Worm (Caenorhabditis elegans) whole organism, mixed stage, embryonic: Measurements from ENCODE around the gene nlp-66.

ENCODE experiments used
- M03D4.4 ChIP-seq: sonication (generic microtip); optimal IDR thresholded peaks from 2 replicates; lab custom pipeline; 2017; ENCODE audit warnings: mild to moderate bottlenecking, missing genetic modification characterization, missing compliant biosample characterization
- bed-3 ChIP-seq: fragments of 200-800 bp; sonication (Bioruptor generic); optimal IDR thresholded peaks from 3 replicates; lab custom pipeline; 2018; ENCODE audit warnings: mild to moderate bottlenecking, missing genetic modification characterization, moderate library complexity, missing compliant biosample characterization
- blmp-1 ChIP-seq: fragments of 150-350 bp; optimal IDR thresholded peaks from 2 replicates; lab custom pipeline; 2014; ENCODE audit warnings: missing biosample characterization, missing genetic modification characterization
- ceh-39 ChIP-seq: fragments of 150-350 bp; optimal IDR thresholded peaks from 2 replicates; lab custom pipeline; 2014; ENCODE audit warnings: missing biosample characterization, missing genetic modification characterization
- ceh-43 ChIP-seq: fragments of 200-800 bp; sonication (Bioruptor generic); optimal IDR thresholded peaks from 2 replicates; lab custom pipeline; 2018; ENCODE audit warnings: mild to moderate bottlenecking, missing genetic modification characterization, moderate library complexity, missing compliant biosample characterization
- ceh-83 ChIP-seq: fragments of 200-800 bp; sonication (Bioruptor generic); optimal IDR thresholded peaks from 2 replicates; lab custom pipeline; 2018; ENCODE audit warnings: mild to moderate bottlenecking, missing genetic modification characterization, missing compliant biosample characterization
- ces-1 ChIP-seq: fragments of 150-350 bp; optimal IDR thresholded peaks from 2 replicates; lab custom pipeline; 2014; ENCODE audit warnings: missing biosample characterization, missing genetic modification reagents, missing genetic modification characterization
- cnd-1 ChIP-seq: fragments of 200-800 bp; sonication (Bioruptor generic); optimal IDR thresholded peaks from 2 replicates; lab custom pipeline; 2018; ENCODE audit warnings: mild to moderate bottlenecking, missing genetic modification characterization, missing compliant biosample characterization
- flh-1 ChIP-seq: fragments of 200-800 bp; sonication (Bioruptor generic); optimal IDR thresholded peaks from 2 replicates; lab custom pipeline; 2018; ENCODE audit warnings: mild to moderate bottlenecking, missing genetic modification characterization, moderate library complexity, missing compliant biosample characterization
- ham-2 ChIP-seq: fragments of 200-800 bp; sonication (Bioruptor generic); optimal IDR thresholded peaks from 2 replicates; lab custom pipeline; 2018; ENCODE audit warnings: mild to moderate bottlenecking, missing genetic modification characterization, missing compliant biosample characterization
- hlh-1 ChIP-seq: fragments of 150-350 bp; optimal IDR thresholded peaks from 2 replicates; lab custom pipeline; 2014; ENCODE audit warnings: missing biosample characterization, missing genetic modification reagents, missing genetic modification characterization
- lin-13 ChIP-seq: fragments of 150-350 bp; optimal IDR thresholded peaks from 2 replicates; lab custom pipeline; 2014; ENCODE audit warnings: missing biosample characterization, missing genetic modification characterization
- lin-32 ChIP-seq: fragments of 200-800 bp; sonication (Bioruptor generic); optimal IDR thresholded peaks from 2 replicates; lab custom pipeline; 2018; ENCODE audit warnings: mild to moderate bottlenecking, missing genetic modification characterization, missing compliant biosample characterization
- lsy-2 ChIP-seq: fragments of 150-350 bp; optimal IDR thresholded peaks from 2 replicates; lab custom pipeline; 2014; ENCODE audit warnings: missing biosample characterization, missing genetic modification characterization
- mab-5 ChIP-seq: fragments of 150-350 bp; optimal IDR thresholded peaks from 2 replicates; lab custom pipeline; 2014; ENCODE audit warnings: missing biosample characterization, missing genetic modification characterization
- mep-1 ChIP-seq: fragments of 150-350 bp; optimal IDR thresholded peaks from 2 replicates; lab custom pipeline; 2017; ENCODE audit warnings: missing biosample characterization, missing genetic modification reagents, missing genetic modification characterization, inconsistent platforms
- mls-2 ChIP-seq: sonication (generic microtip); optimal IDR thresholded peaks from 2 replicates; lab custom pipeline; 2016; ENCODE audit warnings: mild to moderate bottlenecking, missing genetic modification characterization, moderate library complexity, missing compliant biosample characterization
- nhr-12 ChIP-seq: fragments of 150-350 bp; optimal IDR thresholded peaks from 2 replicates; lab custom pipeline; 2014; ENCODE audit warnings: missing biosample characterization, missing genetic modification characterization
- nhr-2 ChIP-seq: fragments of 150-350 bp; optimal IDR thresholded peaks from 2 replicates; lab custom pipeline; 2014; ENCODE audit warnings: missing biosample characterization, missing genetic modification characterization
- nhr-237 ChIP-seq: fragments of 150-350 bp; optimal IDR thresholded peaks from 2 replicates; lab custom pipeline; 2014; ENCODE audit warnings: missing biosample characterization, missing genetic modification characterization
- nhr-28 ChIP-seq: fragments of 150-350 bp; optimal IDR thresholded peaks from 2 replicates; lab custom pipeline; 2014; ENCODE audit warnings: missing biosample characterization, missing genetic modification characterization
- nhr-76 ChIP-seq: sonication (generic microtip); optimal IDR thresholded peaks from 2 replicates; lab custom pipeline; 2017; ENCODE audit warnings: missing biosample characterization, missing genetic modification characterization
- pha-4 ChIP-seq: fragments of 150-350 bp; optimal IDR thresholded peaks from 2 replicates; lab custom pipeline; 2018; ENCODE audit warnings: missing biosample characterization, missing genetic modification reagents, missing genetic modification characterization
- sem-2 ChIP-seq: fragments of 200-800 bp; sonication (Bioruptor generic); optimal IDR thresholded peaks from 2 replicates; lab custom pipeline; 2018; ENCODE audit warnings: mild to moderate bottlenecking, missing genetic modification characterization, missing compliant biosample characterization
- snpc-4 ChIP-seq: fragments of 150-350 bp; optimal IDR thresholded peaks from 2 replicates; lab custom pipeline; 2014; ENCODE audit warnings: missing biosample characterization, missing genetic modification characterization
- sptf-1 ChIP-seq: sonication (generic microtip); optimal IDR thresholded peaks from 2 replicates; lab custom pipeline; 2017; ENCODE audit warnings: mild to moderate bottlenecking, missing genetic modification characterization, moderate library complexity, missing compliant biosample characterization
- unc-39 ChIP-seq: fragments of 150-350 bp; optimal IDR thresholded peaks from 2 replicates; lab custom pipeline; 2014; ENCODE audit warnings: missing biosample characterization, missing genetic modification characterization
- unc-62 ChIP-seq: fragments of 150-350 bp; optimal IDR thresholded peaks from 2 replicates; lab custom pipeline; 2014; ENCODE audit warnings: missing biosample characterization, missing genetic modification reagents, missing genetic modification characterization
- zip-8 ChIP-seq: fragments of 150-350 bp; optimal IDR thresholded peaks from 2 replicates; lab custom pipeline; 2014; ENCODE audit warnings: missing biosample characterization, missing genetic modification characterization
- ztf-11 ChIP-seq: fragments of 150-350 bp; optimal IDR thresholded peaks from 2 replicates; lab custom pipeline; 2014; ENCODE audit warnings: missing biosample characterization, missing genetic modification characterization

nlp-66 gene

DNA sequence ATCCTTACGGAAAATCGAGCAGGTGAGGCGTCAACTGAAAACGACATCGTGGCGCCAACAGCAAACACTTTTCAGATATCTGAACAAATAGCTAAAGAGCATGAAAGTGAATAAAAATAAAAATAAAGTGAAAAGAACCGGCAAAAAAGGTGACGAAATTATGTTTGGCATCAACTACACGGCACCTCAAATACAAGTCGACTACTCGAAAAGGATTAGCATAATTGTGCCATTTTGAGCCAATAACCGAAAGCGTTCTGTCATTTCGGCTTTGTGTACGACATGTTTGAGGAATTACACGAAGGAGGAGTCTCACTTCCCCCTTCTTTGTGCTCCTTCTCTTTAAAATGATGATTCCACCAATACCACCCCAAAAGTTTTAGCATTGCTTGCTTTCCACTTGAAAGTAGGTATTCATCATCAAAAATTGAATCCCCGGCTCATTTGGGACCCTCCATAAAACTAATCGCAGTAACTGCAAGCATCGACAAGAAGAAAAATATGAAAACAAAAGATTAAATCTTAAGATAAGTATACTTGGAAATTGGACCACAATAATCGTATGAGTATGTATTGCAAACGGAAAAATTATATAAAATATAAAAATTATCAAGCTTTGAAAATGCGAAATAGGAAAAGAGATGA lies 18.2 kb upstream of the nlp-66 start:
- TF ChIP-seq blmp-1 (no peak), nhr-237 (tag; lab: Kevin White, UChicago) (no peak), snpc-4 (tag; lab: Kevin White, UChicago) (no peak), cnd-1 (tag; lab: Kevin White, UChicago) (no peak), flh-1 (GFP tag; lab: Kevin White, UChicago) (no peak), unc-39 (tag; lab: Kevin White, UChicago) (no peak), lin-32 (GFP tag; lab: Kevin White, UChicago) (no peak), zip-8 (tag; lab: Kevin White, UChicago) (no peak), hlh-1 (tag; lab: Kevin White, UChicago) (no peak), ceh-43 (GFP tag; lab: Kevin White, UChicago) (no peak), ces-1 (GFP tag; lab: Kevin White, UChicago) (no peak), ceh-83 (no peak), mls-2 (tag; lab: Kevin White, UChicago) (no peak), nhr-76 (no peak), ztf-11 (tag; lab: Kevin White, UChicago) (no peak), sptf-1 (tag; lab: Kevin White, UChicago) (no peak)

DNA sequence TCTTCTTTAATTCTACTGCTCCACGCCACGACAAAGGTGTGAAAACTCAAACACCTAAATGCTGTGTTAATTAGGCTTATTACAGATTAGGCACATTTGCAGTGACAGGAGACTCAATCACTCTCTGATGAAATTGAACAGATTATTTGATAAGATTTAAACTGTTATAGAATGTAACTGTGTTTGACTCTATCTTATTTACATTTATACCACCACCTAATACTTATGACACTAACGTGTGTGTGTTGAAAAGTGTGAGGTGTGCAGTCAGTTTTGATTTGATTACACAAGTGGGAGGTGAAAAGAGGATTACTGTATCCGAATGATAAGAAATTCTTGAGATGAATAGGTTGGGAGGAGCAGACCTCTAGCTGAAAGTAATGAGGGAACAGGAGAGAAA lies 15.6 kb upstream of the nlp-66 start:
- no peak for TF ChIP-seq lin-32 (GFP tag; lab: Kevin White, UChicago)
- TF ChIP-seq mab-5 (tag; lab: Kevin White, UChicago): no peak
- TF ChIP-seq lin-13 (tag; lab: Kevin White, UChicago): no peak
- no peak for TF ChIP-seq nhr-28
- TF ChIP-seq sem-2 (GFP tag; lab: Kevin White, UChicago): no peak
- TF ChIP-seq ham-2 (GFP tag; lab: Kevin White, UChicago): no peak
- TF ChIP-seq, all 35 proteins: peak for 0

DNA sequence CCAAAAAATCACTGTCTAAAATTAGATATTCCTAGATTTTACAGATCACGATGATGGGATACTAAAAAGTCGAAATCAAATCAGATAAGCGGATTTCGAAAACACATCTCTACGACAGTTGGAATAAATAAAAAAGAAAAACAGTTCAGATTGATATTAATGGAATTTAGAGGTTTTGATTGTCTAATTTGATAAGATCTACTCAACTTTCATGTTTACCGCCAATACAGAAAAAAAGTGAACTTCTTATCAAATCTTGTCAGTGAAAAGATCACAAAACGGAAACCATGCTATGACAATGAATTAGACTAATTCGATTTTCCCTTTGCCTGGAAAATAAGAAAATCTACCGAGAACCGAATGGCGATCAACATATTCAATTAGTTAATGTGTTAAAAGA lies 9.6 kb upstream of the nlp-66 start:
- TF ChIP-seq lsy-2 (tag; lab: Kevin White, UChicago) (no peak), nhr-2 (tag; lab: Kevin White, UChicago) (no peak), hlh-1 (tag; lab: Kevin White, UChicago) (no peak), mab-5 (tag; lab: Kevin White, UChicago) (no peak), lin-13 (tag; lab: Kevin White, UChicago) (no peak), M03D4.4 (tag; lab: Kevin White, UChicago) (no peak), ceh-83 (no peak), unc-39 (tag; lab: Kevin White, UChicago) (no peak)
- TF ChIP-seq, all 35 proteins: peak for 0

DNA sequence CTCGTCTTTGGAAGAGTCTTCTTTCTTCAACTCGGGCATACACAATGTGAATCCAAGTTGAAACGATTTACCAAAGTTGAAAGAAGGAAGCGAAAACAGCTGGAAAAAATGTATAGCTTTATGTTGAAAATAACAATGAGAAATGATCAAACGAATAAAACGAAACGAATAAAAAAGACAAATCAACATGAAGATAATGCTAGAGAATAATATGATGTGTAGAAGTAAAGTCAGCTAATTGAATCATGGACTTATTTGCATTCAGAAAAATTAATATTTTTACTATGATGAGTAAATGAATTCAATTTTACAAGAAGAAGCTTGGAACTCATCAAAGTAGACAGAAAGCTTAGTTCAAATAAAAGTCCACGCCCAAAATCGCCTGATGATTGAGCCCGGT lies 8.9 kb upstream of the nlp-66 start, which contains the start of gene alr-1:
Gene alr-1 (minus strand): TSS at position 101 of the 400 bp plus-strand sequence.
- TF ChIP-seq ztf-11 (tag; lab: Kevin White, UChicago) (no peak), M03D4.4 (tag; lab: Kevin White, UChicago) (no peak), nhr-76 (no peak), blmp-1 (no peak), unc-39 (tag; lab: Kevin White, UChicago) (no peak), cnd-1 (tag; lab: Kevin White, UChicago) (no peak), unc-62 (GFP tag; lab: Kevin White, UChicago) (no peak), sptf-1 (tag; lab: Kevin White, UChicago) (no peak), bed-3 (GFP tag; lab: Kevin White, UChicago) (no peak), ceh-39 (no peak), mep-1 (tag; lab: Kevin White, UChicago) (no peak), pha-4 (tag; lab: Kevin White, UChicago) (no peak), lin-32 (GFP tag; lab: Kevin White, UChicago) (no peak), flh-1 (GFP tag; lab: Kevin White, UChicago) (no peak), snpc-4 (tag; lab: Kevin White, UChicago) (no peak)
- TF ChIP-seq, all 35 proteins: peak for 0

DNA sequence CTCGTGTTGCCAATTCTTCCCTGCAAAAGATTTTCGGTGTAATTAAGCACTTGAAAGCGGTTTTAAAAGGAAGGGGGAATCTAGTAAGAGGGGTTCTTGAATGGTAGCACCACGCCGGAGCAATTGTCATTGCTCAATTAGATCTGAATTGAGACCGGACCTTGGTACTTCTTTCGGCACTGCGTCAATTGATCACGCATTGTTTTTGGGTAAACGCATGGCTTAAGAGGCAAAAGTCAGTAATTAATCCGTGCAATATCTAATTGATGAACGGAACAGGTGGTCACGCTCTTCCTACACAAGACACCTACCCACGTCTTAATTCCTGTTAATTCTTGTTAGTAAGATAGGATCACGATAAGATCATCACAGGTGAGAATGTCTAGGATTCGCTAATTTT lies 7.4 kb upstream of the nlp-66 start:
- TF ChIP-seq nhr-12 (tag; lab: Kevin White, UChicago) (no peak), ces-1 (GFP tag; lab: Kevin White, UChicago) (peak; percentile 21)
